Fruit fly (Drosophila melanogaster) S2 (cell line): Measurements from ENCODE around the gene CG14212.

Experiments
- CG8478 ChIP-seq: fragments of >200 bp; optimal IDR thresholded peaks from 2 replicates; lab custom pipeline; 2018
- CTCF ChIP-seq, 2 experiments: fragments of >200 bp; optimal IDR thresholded peaks; 2 replicates each; lab custom pipeline; 2018

The CG14212 gene

dm6 chrX:19601644-19602043 is 23.9 kb upstream of the CG14212 start, which contains the start of gene CG14220:
Gene CG14220 (minus strand): TSS chrX:19601851.
- no peak for TF ChIP-seq CTCF (optimal IDR thresholded peaks at IDR 0.05; lab: Kevin White, UChicago)
- no peak for TF ChIP-seq CG8478 (lab: Kevin White, UChicago)

- no peak for TF ChIP-seq CG8478 (lab: Kevin White, UChicago)
- TF ChIP-seq CTCF (optimal IDR thresholded peaks at IDR 0.05; lab: Kevin White, UChicago), result no peak
Measured at dm6 chrX:19602483-19602882, 23.0 kb upstream of the CG14212 start.

dm6 chrX:19603953-19604352 is 21.6 kb upstream of the CG14212 start:
- TF ChIP-seq CG8478 (lab: Kevin White, UChicago) (no peak), CTCF (optimal IDR thresholded peaks at IDR 0.05; lab: Kevin White, UChicago) (no peak)

- no peak for TF ChIP-seq CTCF (optimal IDR thresholded peaks at IDR 0.05; lab: Kevin White, UChicago)
- TF ChIP-seq CG8478 (lab: Kevin White, UChicago), result no peak
Measured at dm6 chrX:19604997-19605396, 20.5 kb upstream of the CG14212 start, which contains the start of gene CG14207. Gene CG14207 (plus strand): TSS chrX:19605199.

- TF ChIP-seq CTCF (optimal IDR thresholded peaks at IDR 0.05; lab: Kevin White, UChicago), result no peak
- TF ChIP-seq CG8478 (lab: Kevin White, UChicago), result no peak
Measured at dm6 chrX:19605915-19606314, 19.6 kb upstream of the CG14212 start.

- TF ChIP-seq CTCF (optimal IDR thresholded peaks at IDR 0.05; lab: Kevin White, UChicago) (no peak), CG8478 (lab: Kevin White, UChicago) (no peak)
Measured at dm6 chrX:19606558-19606957, 18.9 kb upstream of the CG14212 start.

- TF ChIP-seq CTCF (optimal IDR thresholded peaks at IDR 0.05; lab: Kevin White, UChicago) (no peak), CG8478 (lab: Kevin White, UChicago) (no peak)
Measured at dm6 chrX:19606971-19607370, 18.5 kb upstream of the CG14212 start.

- TF ChIP-seq CG8478 (lab: Kevin White, UChicago) (no peak), CTCF (optimal IDR thresholded peaks at IDR 0.05; lab: Kevin White, UChicago) (no peak)
Measured at dm6 chrX:19608042-19608609, 17.4 kb upstream of the CG14212 start.

dm6 chrX:19611226-19611625 is 14.3 kb upstream of the CG14212 start, which contains the start of the genes Shawn and Tyler:
Gene Shawn (plus strand): TSS chrX:19611526.
Gene Tyler (plus strand): TSS chrX:19611526.
- no peak for TF ChIP-seq CTCF (optimal IDR thresholded peaks at IDR 0.05; lab: Kevin White, UChicago)
- no peak for TF ChIP-seq CG8478 (lab: Kevin White, UChicago)

- no peak for TF ChIP-seq CTCF (optimal IDR thresholded peaks at IDR 0.05; lab: Kevin White, UChicago)
- TF ChIP-seq CG8478 (lab: Kevin White, UChicago), result no peak
Measured at dm6 chrX:19613473-19613872, 12.0 kb upstream of the CG14212 start.

dm6 chrX:19615990-19616663 is 9.4 kb upstream of the CG14212 start, which contains the start of gene CG14210:
Gene CG14210 (plus strand): TSS chrX:19616196.
- TF ChIP-seq CG8478 (lab: Kevin White, UChicago), result no peak
- TF ChIP-seq CTCF (optimal IDR thresholded peaks at IDR 0.05; lab: Kevin White, UChicago), result no peak

dm6 chrX:19618183-19618740 is 7.2 kb upstream of the CG14212 start, which contains the start of the genes Pstk and Tim9b:
Gene Pstk (minus strand): TSS chrX:19618537.
Gene Tim9b (minus strand): TSS chrX:19618537.
- TF ChIP-seq CG8478 (lab: Kevin White, UChicago) (no peak), CTCF (optimal IDR thresholded peaks at IDR 0.05; lab: Kevin White, UChicago) (no peak)

- TF ChIP-seq CG8478 (lab: Kevin White, UChicago) (no peak), CTCF (optimal IDR thresholded peaks at IDR 0.05; lab: Kevin White, UChicago) (no peak)
Measured at dm6 chrX:19621145-19621544, 4.4 kb upstream of the CG14212 start, which contains the start of gene CG14221. Gene CG14221 (minus strand): TSS chrX:19621245.

- TF ChIP-seq CTCF (optimal IDR thresholded peaks at IDR 0.05; lab: Kevin White, UChicago), result no peak
Measured at dm6 chrX:19622924-19623323, 2.6 kb upstream of the CG14212 start, which contains the start of the genes Naa20A and MKP-4. Gene Naa20A (minus strand): TSS chrX:19623074. Gene MKP-4 (plus strand): TSS chrX:19623114.

dm6 chrX:19631365-19631832 is 5.9 kb downstream of the CG14212 start:
- TF ChIP-seq CG8478 (lab: Kevin White, UChicago) (no peak), CTCF (optimal IDR thresholded peaks at IDR 0.05; lab: Kevin White, UChicago) (no peak)
